Fruit fly (Drosophila melanogaster) whole organism, embryonic: ENCODE measurements around the gene Mocs1.

Experiments
- Ada2b ChIP-seq: fragments of 200-800 bp; sonication (Bioruptor generic); IDR thresholded peaks from 2 replicates; pipeline ENCODE4 v1.3.6; 2022; ENCODE audit warnings: missing biosample characterization, missing genetic modification characterization
- Aef1 ChIP-seq: fragments of 200-800 bp; sonication (Bioruptor generic); IDR thresholded peaks from 3 replicates; pipeline ENCODE4 v1.3.6; 2022; ENCODE audit warnings: missing biosample characterization, missing genetic modification characterization
- C15 ChIP-seq: fragments of 200-800 bp; sonication (Bioruptor generic); IDR thresholded peaks from 3 replicates; pipeline ENCODE4 v1.3.6; 2022; ENCODE audit warnings: missing biosample characterization, missing genetic modification characterization
- CG10267 ChIP-seq: fragments of 200-800 bp; sonication (Bioruptor generic); optimal IDR thresholded peaks from 2 replicates; lab custom pipeline; 2018; ENCODE audit warnings: missing biosample characterization, mild to moderate bottlenecking, missing genetic modification characterization, moderate library complexity
- CG10543 ChIP-seq: fragments of 200-800 bp; sonication (Bioruptor generic); optimal IDR thresholded peaks from 3 replicates; lab custom pipeline; 2017; ENCODE audit warnings: missing biosample characterization, mild to moderate bottlenecking, missing genetic modification characterization, moderate library complexity
- CG10959 ChIP-seq: fragments of 200-800 bp; sonication (Bioruptor generic); IDR thresholded peaks from 2 replicates; pipeline ENCODE4 v1.3.6; 2022; ENCODE audit warnings: missing biosample characterization, missing genetic modification characterization
- CG12155 ChIP-seq: fragments of 200-800 bp; sonication (Bioruptor generic); optimal IDR thresholded peaks from 3 replicates; lab custom pipeline; 2016; ENCODE audit warnings: missing biosample characterization, missing genetic modification characterization
- CG12299 ChIP-seq: fragments of 200-800 bp; sonication (Bioruptor generic); optimal IDR thresholded peaks from 2 replicates; lab custom pipeline; 2018; ENCODE audit warnings: missing biosample characterization, mild to moderate bottlenecking, missing genetic modification characterization
- CG12391 ChIP-seq: fragments of 200-800 bp; sonication (Bioruptor generic); optimal IDR thresholded peaks from 3 replicates; lab custom pipeline; 2018; ENCODE audit warnings: missing biosample characterization, mild to moderate bottlenecking, missing genetic modification characterization, moderate library complexity
- CG1529 ChIP-seq: fragments of 200-800 bp; sonication (Bioruptor generic); optimal IDR thresholded peaks from 3 replicates; lab custom pipeline; 2018; ENCODE audit warnings: missing biosample characterization, missing genetic modification characterization
- CG15479 ChIP-seq: fragments of 200-800 bp; sonication (Bioruptor generic); optimal IDR thresholded peaks from 3 replicates; lab custom pipeline; 2019; ENCODE audit warnings: missing biosample characterization, mild to moderate bottlenecking, missing genetic modification characterization, moderate library complexity
- CG17385 ChIP-seq: fragments of 200-800 bp; sonication (Bioruptor generic); optimal IDR thresholded peaks from 3 replicates; lab custom pipeline; 2018; ENCODE audit warnings: missing biosample characterization, mild to moderate bottlenecking, missing genetic modification characterization
- CG17568 ChIP-seq: fragments of 200-800 bp; sonication (Bioruptor generic); optimal IDR thresholded peaks from 2 replicates; lab custom pipeline; 2018; ENCODE audit warnings: missing biosample characterization, mild to moderate bottlenecking, missing genetic modification characterization, moderate library complexity
- CG1832 ChIP-seq: fragments of 200-800 bp; sonication (Bioruptor generic); optimal IDR thresholded peaks from 2 replicates; lab custom pipeline; 2017; ENCODE audit warnings: missing biosample characterization, mild to moderate bottlenecking, missing genetic modification characterization, inconsistent platforms
- CG18476 ChIP-seq: fragments of 200-800 bp; sonication (Bioruptor generic); optimal IDR thresholded peaks from 2 replicates; lab custom pipeline; 2016; ENCODE audit warnings: missing biosample characterization, mild to moderate bottlenecking, missing genetic modification characterization
- CG18599 ChIP-seq: fragments of 200-800 bp; sonication (Bioruptor generic); optimal IDR thresholded peaks from 3 replicates; lab custom pipeline; 2017; ENCODE audit warnings: missing biosample characterization, missing genetic modification characterization, mild to moderate bottlenecking, moderate library complexity, missing genetic modification reagents
- CG18764 ChIP-seq: fragments of 200-800 bp; sonication (Bioruptor generic); optimal IDR thresholded peaks from 3 replicates; lab custom pipeline; 2016; ENCODE audit warnings: missing biosample characterization, missing genetic modification characterization
- CG2875 ChIP-seq: fragments of 200-800 bp; sonication (Bioruptor generic); optimal IDR thresholded peaks from 2 replicates; lab custom pipeline; 2017; ENCODE audit warnings: missing biosample characterization, mild to moderate bottlenecking, missing genetic modification characterization, missing genetic modification reagents
- CG3163 ChIP-seq: fragments of 200-800 bp; sonication (Bioruptor generic); optimal IDR thresholded peaks from 3 replicates; lab custom pipeline; 2016; ENCODE audit warnings: missing biosample characterization, missing genetic modification characterization
- CG3838 ChIP-seq: fragments of 200-800 bp; sonication (Bioruptor generic); optimal IDR thresholded peaks from 3 replicates; lab custom pipeline; 2016; ENCODE audit warnings: missing biosample characterization, missing genetic modification characterization
- CG42726 ChIP-seq: fragments of 200-800 bp; sonication (Bioruptor generic); IDR thresholded peaks from 2 replicates; pipeline ENCODE4 v1.3.6; 2022; ENCODE audit warnings: missing biosample characterization, missing genetic modification characterization; ENCODE audit not compliant: partially characterized antibody
- CG6175 ChIP-seq: fragments of 200-800 bp; sonication (Bioruptor generic); IDR thresholded peaks from 3 replicates; pipeline ENCODE4 v1.3.6; 2022; ENCODE audit warnings: missing biosample characterization, missing genetic modification characterization
- CG7372 ChIP-seq: fragments of 200-800 bp; sonication (Bioruptor generic); IDR thresholded peaks from 2 replicates; pipeline ENCODE4 v1.3.6; 2022; ENCODE audit warnings: missing biosample characterization, missing genetic modification characterization
- CG8089 ChIP-seq: fragments of 200-800 bp; sonication (Bioruptor generic); optimal IDR thresholded peaks from 3 replicates; lab custom pipeline; 2016; ENCODE audit warnings: missing biosample characterization, missing genetic modification characterization
- CG9437 ChIP-seq: fragments of 200-800 bp; sonication (Bioruptor generic); optimal IDR thresholded peaks from 2 replicates; lab custom pipeline; 2018; ENCODE audit warnings: missing biosample characterization, mild to moderate bottlenecking, missing genetic modification characterization
- CG9797 ChIP-seq: fragments of 200-800 bp; sonication (Bioruptor generic); optimal IDR thresholded peaks from 3 replicates; lab custom pipeline; 2018; ENCODE audit warnings: missing biosample characterization, mild to moderate bottlenecking, missing genetic modification characterization
- CG9817 ChIP-seq: fragments of 200-800 bp; sonication (Bioruptor generic); optimal IDR thresholded peaks from 2 replicates; lab custom pipeline; 2018; ENCODE audit warnings: missing biosample characterization, mild to moderate bottlenecking, missing genetic modification characterization, moderate library complexity
- Dfd ChIP-seq, 2 experiments: fragments of >200 bp; optimal IDR thresholded peaks; 2 replicates each; lab custom pipeline; 2017; ENCODE audit warnings: missing biosample characterization in 2 of 2, missing genetic modification characterization in 2 of 2
- Dip3 ChIP-seq: fragments of 200-800 bp; sonication (Bioruptor generic); optimal IDR thresholded peaks from 3 replicates; lab custom pipeline; 2016; ENCODE audit warnings: missing biosample characterization, missing genetic modification characterization
- Dll ChIP-seq: fragments of 200-800 bp; sonication (Bioruptor generic); IDR thresholded peaks from 4 replicates; pipeline ENCODE4 v1.3.6; 2022; ENCODE audit warnings: missing biosample characterization, missing genetic modification characterization; ENCODE audit not compliant: partially characterized antibody
- Doc3 ChIP-seq: fragments of 200-800 bp; sonication (Bioruptor generic); IDR thresholded peaks from 3 replicates; pipeline ENCODE4 v1.3.6; 2022; ENCODE audit warnings: missing biosample characterization, missing genetic modification characterization; ENCODE audit not compliant: partially characterized antibody
- Gsc ChIP-seq: fragments of 200-800 bp; sonication (Bioruptor generic); IDR thresholded peaks from 2 replicates; pipeline ENCODE4 v1.3.6; 2022; ENCODE audit warnings: missing biosample characterization, missing genetic modification characterization
- HLH3B ChIP-seq: fragments of 200-800 bp; sonication (Bioruptor generic); IDR thresholded peaks from 2 replicates; pipeline ENCODE4 v1.3.6; 2022; ENCODE audit warnings: missing biosample characterization, missing genetic modification characterization
- Hsf ChIP-seq: fragments of 200-800 bp; sonication (Bioruptor generic); optimal IDR thresholded peaks from 3 replicates; lab custom pipeline; 2016; ENCODE audit warnings: missing biosample characterization, missing genetic modification characterization
- Jarid2 ChIP-seq: fragments of 200-800 bp; sonication (Bioruptor generic); optimal IDR thresholded peaks from 3 replicates; lab custom pipeline; 2017; ENCODE audit warnings: mild to moderate bottlenecking, missing biosample characterization, missing genetic modification reagents, missing genetic modification characterization
- Lim3 ChIP-seq: fragments of 200-800 bp; sonication (Bioruptor generic); IDR thresholded peaks from 2 replicates; pipeline ENCODE4 v1.3.6; 2022; ENCODE audit warnings: missing biosample characterization, missing genetic modification characterization
- MESR4 ChIP-seq: fragments of 200-800 bp; sonication (Bioruptor generic); optimal IDR thresholded peaks from 2 replicates; lab custom pipeline; 2018; ENCODE audit warnings: missing biosample characterization, mild to moderate bottlenecking, missing genetic modification characterization, moderate library complexity
- NC2α ChIP-seq: fragments of 200-800 bp; sonication (Bioruptor generic); optimal IDR thresholded peaks from 2 replicates; lab custom pipeline; 2016; ENCODE audit warnings: missing biosample characterization, missing genetic modification characterization
- Sin3A ChIP-seq: fragments of >200 bp; optimal IDR thresholded peaks from 2 replicates; lab custom pipeline; 2018
- Xrp1 ChIP-seq: fragments of 200-800 bp; sonication (Bioruptor generic); IDR thresholded peaks from 2 replicates; pipeline ENCODE4 v1.3.6; 2022; ENCODE audit warnings: missing biosample characterization, missing genetic modification characterization
- aop ChIP-seq: fragments of 200-800 bp; sonication (Bioruptor generic); IDR thresholded peaks from 2 replicates; pipeline ENCODE4 v1.3.6; 2022; ENCODE audit warnings: missing biosample characterization, missing genetic modification characterization
- dmrt99B ChIP-seq: fragments of 200-800 bp; sonication (Bioruptor generic); optimal IDR thresholded peaks from 2 replicates; lab custom pipeline; 2018; ENCODE audit warnings: missing biosample characterization, mild to moderate bottlenecking, missing genetic modification characterization, moderate library complexity
- en ChIP-seq: fragments of 200-800 bp; sonication (Bioruptor generic); optimal IDR thresholded peaks from 2 replicates; lab custom pipeline; 2016; ENCODE audit warnings: missing biosample characterization, missing genetic modification characterization
- gcm2 ChIP-seq: fragments of 200-800 bp; sonication (Bioruptor generic); optimal IDR thresholded peaks from 2 replicates; lab custom pipeline; 2016; ENCODE audit warnings: missing biosample characterization, missing genetic modification characterization
- her ChIP-seq: fragments of 200-800 bp; sonication (Bioruptor generic); optimal IDR thresholded peaks from 2 replicates; lab custom pipeline; 2016; ENCODE audit warnings: missing biosample characterization, missing genetic modification characterization
- lab ChIP-seq: fragments of 200-800 bp; sonication (Bioruptor generic); optimal IDR thresholded peaks from 3 replicates; lab custom pipeline; 2017; ENCODE audit warnings: missing biosample characterization, missing genetic modification characterization, mild to moderate bottlenecking, moderate library complexity, missing genetic modification reagents
- lbe ChIP-seq: fragments of 200-800 bp; sonication (Bioruptor generic); optimal IDR thresholded peaks from 2 replicates; lab custom pipeline; 2016; ENCODE audit warnings: missing biosample characterization, mild to moderate bottlenecking, missing genetic modification characterization
- maf-S ChIP-seq: fragments of 200-800 bp; sonication (Bioruptor generic); optimal IDR thresholded peaks from 2 replicates; lab custom pipeline; 2016; ENCODE audit warnings: missing biosample characterization, missing genetic modification characterization
- ranshi ChIP-seq: fragments of 200-800 bp; sonication (Bioruptor generic); IDR thresholded peaks from 2 replicates; pipeline ENCODE4 v1.3.6; 2022; ENCODE audit warnings: missing biosample characterization, missing genetic modification characterization
- ro ChIP-seq: fragments of 200-800 bp; sonication (Bioruptor generic); IDR thresholded peaks from 2 replicates; pipeline ENCODE4 v1.3.6; 2022; ENCODE audit warnings: missing biosample characterization, missing genetic modification characterization
- sens-2 ChIP-seq: fragments of 200-800 bp; sonication (Bioruptor generic); IDR thresholded peaks from 2 replicates; pipeline ENCODE4 v1.3.6; 2022; ENCODE audit warnings: missing biosample characterization, missing genetic modification characterization
- sqz ChIP-seq: fragments of 200-800 bp; sonication (Bioruptor generic); optimal IDR thresholded peaks from 3 replicates; lab custom pipeline; 2018; ENCODE audit warnings: missing biosample characterization, mild to moderate bottlenecking, missing genetic modification characterization

The Mocs1 gene

dm6 chr3L:11120419-11120958 is 50.2 kb downstream of the Mocs1 start, which contains the start of the genes FoxK and mRpL2 (continued):
- TF ChIP-seq gcm2 (peak; percentile 2), Xrp1 (GFP tag; lab: Robert Waterston, UW) (no peak), Hsf (GFP tag; lab: Kevin White, UChicago) (no peak), lab (GFP tag; lab: Kevin White, UChicago) (no peak), Lim3 (GFP tag; lab: Robert Waterston, UW) (no peak), maf-S (no peak), ro (GFP tag; lab: Robert Waterston, UW) (no peak), CG6175 (GFP tag; lab: Robert Waterston, UW) (no peak), MESR4 (GFP tag; lab: Kevin White, UChicago) (peak; percentile 71), CG8089 (no peak), Dfd (GFP tag; optimal IDR thresholded peaks at IDR 0.05; lab: Kevin White, UChicago) (no peak), CG9437 (no peak), CG18764 (GFP tag; lab: Kevin White, UChicago) (no peak), CG9817 (tag; lab: Kevin White, UChicago) (no peak), her (GFP tag; lab: Kevin White, UChicago) (no peak), CG17385 (GFP tag; lab: Kevin White, UChicago) (peak; percentile 99), ranshi (no peak), CG12391 (tag; lab: Kevin White, UChicago) (no peak), sqz (GFP tag; lab: Kevin White, UChicago) (peak; percentile 83), HLH3B (GFP tag; lab: Robert Waterston, UW) (no peak), CG12299 (tag; lab: Kevin White, UChicago) (no peak), NC2α (GFP tag; lab: Kevin White, UChicago) (no peak), CG3163 (GFP tag; lab: Kevin White, UChicago) (no peak), Ada2b (GFP tag; lab: Robert Waterston, UW) (no peak), Doc3 (no peak), CG18599 (no peak), lbe (GFP tag; lab: Kevin White, UChicago) (peak; percentile 74), sens-2 (GFP tag; lab: Robert Waterston, UW) (no peak), CG10267 (tag; lab: Kevin White, UChicago) (peak; percentile 39), Dip3 (GFP tag; lab: Kevin White, UChicago) (no peak), CG12155 (GFP tag; lab: Kevin White, UChicago) (no peak), CG18476 (GFP tag; lab: Kevin White, UChicago) (no peak), Dll (GFP tag; lab: Robert Waterston, UW) (0 out of 4 replicates have a peak, but pooled peaks have one; percentile 40), en (GFP tag; lab: Kevin White, UChicago) (no peak), Jarid2 (GFP tag; lab: Kevin White, UChicago) (no peak), CG1832 (no peak), CG3838 (no peak), Sin3A (lab: Kevin White, UChicago) (peak; percentile 72), CG17568 (no peak), CG10543 (GFP tag; lab: Kevin White, UChicago) (no peak), dmrt99B (tag; lab: Kevin White, UChicago) (no peak), CG42726 (GFP tag; lab: Robert Waterston, UW) (0 out of 2 replicates have a peak, but pooled peaks have one; percentile 29), C15 (no peak), aop (GFP tag; lab: Robert Waterston, UW) (no peak), Gsc (GFP tag; lab: Robert Waterston, UW) (no peak), CG9797 (GFP tag; lab: Kevin White, UChicago) (peak; percentile 54), CG7372 (GFP tag; lab: Robert Waterston, UW) (no peak), CG10959 (GFP tag; lab: Robert Waterston, UW) (no peak), CG2875 (GFP tag; lab: Kevin White, UChicago) (no peak), Aef1 (GFP tag; lab: Robert Waterston, UW) (no peak), CG15479 (no peak), CG1529 (GFP tag; lab: Kevin White, UChicago) (no peak)
